Worm (Caenorhabditis elegans) whole organism, early embryonic: Measurements from ENCODE around the gene col-169.

Experiments used
- B0310.2 ChIP-seq: sonication (generic microtip); optimal IDR thresholded peaks from 2 replicates; lab custom pipeline; 2016; ENCODE audit warnings: mild to moderate bottlenecking, missing genetic modification characterization, missing compliant biosample characterization
- F13C5.2 ChIP-seq: sonication (generic microtip); optimal IDR thresholded peaks from 2 replicates; lab custom pipeline; 2017; ENCODE audit warnings: mild to moderate bottlenecking, missing genetic modification characterization, inconsistent platforms, missing compliant biosample characterization
- aly-1 ChIP-seq: sonication (generic microtip); optimal IDR thresholded peaks from 2 replicates; lab custom pipeline; 2016; ENCODE audit warnings: missing genetic modification characterization, missing compliant biosample characterization
- ama-1 ChIP-seq: fragments of 150-350 bp; optimal IDR thresholded peaks from 2 replicates; lab custom pipeline; 2014
- ceh-13 ChIP-seq: fragments of 200-800 bp; sonication (Bioruptor generic); optimal IDR thresholded peaks from 2 replicates; lab custom pipeline; 2018; ENCODE audit warnings: mild to moderate bottlenecking, missing genetic modification characterization, missing compliant biosample characterization
- ceh-36 ChIP-seq: sonication (generic microtip); optimal IDR thresholded peaks from 2 replicates; lab custom pipeline; 2016; ENCODE audit warnings: missing genetic modification characterization, inconsistent platforms, missing compliant biosample characterization
- ets-7 ChIP-seq: sonication (generic microtip); optimal IDR thresholded peaks from 2 replicates; lab custom pipeline; 2016; ENCODE audit warnings: missing genotype, missing genetic modification characterization, missing compliant biosample characterization
- flt-1 ChIP-seq: fragments of 200-800 bp; sonication (Bioruptor generic); IDR thresholded peaks from 2 replicates; pipeline ENCODE4 v1.3.6; 2022; ENCODE audit warnings: missing genetic modification characterization, missing compliant biosample characterization
- hmbx-1 ChIP-seq: sonication (generic microtip); optimal IDR thresholded peaks from 2 replicates; lab custom pipeline; 2016; ENCODE audit warnings: mild to moderate bottlenecking, missing genetic modification characterization, missing compliant biosample characterization
- hmg-4 ChIP-seq: fragments of 200-800 bp; sonication (Bioruptor generic); optimal IDR thresholded peaks from 2 replicates; lab custom pipeline; 2018; ENCODE audit warnings: mild to moderate bottlenecking, missing genetic modification characterization, missing compliant biosample characterization
- hnd-1 ChIP-seq: sonication (generic microtip); optimal IDR thresholded peaks from 2 replicates; lab custom pipeline; 2016; ENCODE audit warnings: missing genetic modification characterization, missing compliant biosample characterization
- pes-1 ChIP-seq: fragments of 200-800 bp; sonication (Bioruptor generic); IDR thresholded peaks from 2 replicates; pipeline ENCODE4 v1.3.6; 2022; ENCODE audit warnings: missing genetic modification reagents, missing genetic modification characterization, missing compliant biosample characterization
- scrt-1 ChIP-seq: fragments of 200-800 bp; sonication (Bioruptor generic); IDR thresholded peaks from 2 replicates; pipeline ENCODE4 v1.3.6; 2022; ENCODE audit warnings: missing genetic modification characterization, missing compliant biosample characterization
- sea-1 ChIP-seq: fragments of 200-800 bp; sonication (Bioruptor generic); conservative IDR thresholded peaks from 2 replicates; pipeline ENCODE4 v1.3.6; 2022; ENCODE audit warnings: missing genetic modification characterization, missing compliant biosample characterization
- tbx-11 ChIP-seq: fragments of 200-800 bp; sonication (Bioruptor generic); IDR thresholded peaks from 2 replicates; pipeline ENCODE4 v1.3.6; 2022; ENCODE audit warnings: missing genetic modification characterization, missing compliant biosample characterization
- tbx-37 ChIP-seq: fragments of 200-800 bp; sonication (Bioruptor generic); conservative IDR thresholded peaks from 2 replicates; pipeline ENCODE4 v1.3.6; 2022; ENCODE audit warnings: missing genetic modification reagents, missing genetic modification characterization, missing compliant biosample characterization
- tra-4 ChIP-seq: sonication (generic microtip); optimal IDR thresholded peaks from 2 replicates; lab custom pipeline; 2017; ENCODE audit warnings: missing genetic modification characterization, missing compliant biosample characterization

Gene col-169

ce11 chrX:6355030-6355635 is 26.2 kb downstream of the col-169 start, which contains the start of gene C03B1.5:
Gene C03B1.5, plus strand, starts transcription at chrX:6355585.
- TF ChIP-seq flt-1 (GFP tag; lab: Robert Waterston, UW) (no peak), tbx-37 (GFP tag; lab: Robert Waterston, UW) (no peak), scrt-1 (GFP tag; lab: Robert Waterston, UW) (no peak), aly-1 (tag; lab: Kevin White, UChicago) (no peak), ceh-13 (GFP tag; lab: Kevin White, UChicago) (no peak), tbx-11 (GFP tag; lab: Robert Waterston, UW) (no peak), tra-4 (no peak), ama-1 (no peak), F13C5.2 (tag; lab: Kevin White, UChicago) (no peak), sea-1 (no peak), pes-1 (no peak)

- TF ChIP-seq ama-1 (no peak), flt-1 (GFP tag; lab: Robert Waterston, UW) (no peak), scrt-1 (GFP tag; lab: Robert Waterston, UW) (no peak), tbx-37 (GFP tag; lab: Robert Waterston, UW) (no peak), ets-7 (tag; lab: Kevin White, UChicago) (no peak), pes-1 (no peak), ceh-36 (tag; lab: Kevin White, UChicago) (no peak), tbx-11 (GFP tag; lab: Robert Waterston, UW) (no peak), hnd-1 (tag; lab: Kevin White, UChicago) (no peak), F13C5.2 (tag; lab: Kevin White, UChicago) (no peak), sea-1 (no peak), ceh-13 (GFP tag; lab: Kevin White, UChicago) (no peak), tra-4 (no peak), aly-1 (tag; lab: Kevin White, UChicago) (no peak), B0310.2 (no peak), hmg-4 (no peak), hmbx-1 (tag; lab: Kevin White, UChicago) (no peak)
These were observed 28.8 kb downstream of the col-169 start, which contains the start of gene C03B1.10 for ce11 chrX:6357772-6358171. Gene C03B1.10, minus strand, starts transcription at chrX:6357872.

- TF ChIP-seq tra-4 (no peak), hmbx-1 (tag; lab: Kevin White, UChicago) (no peak), pes-1 (no peak), hnd-1 (tag; lab: Kevin White, UChicago) (no peak), ama-1 (no peak), B0310.2 (no peak), aly-1 (tag; lab: Kevin White, UChicago) (no peak), tbx-37 (GFP tag; lab: Robert Waterston, UW) (no peak), scrt-1 (GFP tag; lab: Robert Waterston, UW) (no peak), ceh-36 (tag; lab: Kevin White, UChicago) (no peak), tbx-11 (GFP tag; lab: Robert Waterston, UW) (no peak)
These were observed 31.1 kb downstream of the col-169 start for ce11 chrX:6360077-6360476.

- no peak for TF ChIP-seq B0310.2
- no peak for TF ChIP-seq pes-1
- TF ChIP-seq scrt-1 (GFP tag; lab: Robert Waterston, UW), result no peak
- TF ChIP-seq hmbx-1 (tag; lab: Kevin White, UChicago), result no peak
- TF ChIP-seq tbx-37 (GFP tag; lab: Robert Waterston, UW), result no peak
- TF ChIP-seq tbx-11 (GFP tag; lab: Robert Waterston, UW), result no peak
- TF ChIP-seq ets-7 (tag; lab: Kevin White, UChicago), result no peak
- TF ChIP-seq tra-4, result no peak
- no peak for TF ChIP-seq sea-1
- no peak for TF ChIP-seq F13C5.2 (tag; lab: Kevin White, UChicago)
- TF ChIP-seq hmg-4, result no peak
These were observed 31.7 kb downstream of the col-169 start, which contains the start of gene C03B1.14 for ce11 chrX:6360658-6361057. Gene C03B1.14, minus strand, starts transcription at chrX:6360758.

- TF ChIP-seq hmg-4, result no peak
- no peak for TF ChIP-seq pes-1
- no peak for TF ChIP-seq ceh-36 (tag; lab: Kevin White, UChicago)
- no peak for TF ChIP-seq tra-4
- no peak for TF ChIP-seq sea-1
- TF ChIP-seq tbx-37 (GFP tag; lab: Robert Waterston, UW), result no peak
- TF ChIP-seq ceh-13 (GFP tag; lab: Kevin White, UChicago), result no peak
- no peak for TF ChIP-seq tbx-11 (GFP tag; lab: Robert Waterston, UW)
- TF ChIP-seq aly-1 (tag; lab: Kevin White, UChicago), result no peak
- no peak for TF ChIP-seq flt-1 (GFP tag; lab: Robert Waterston, UW)
- TF ChIP-seq scrt-1 (GFP tag; lab: Robert Waterston, UW), result no peak
- TF ChIP-seq B0310.2, result no peak
- no peak for TF ChIP-seq ets-7 (tag; lab: Kevin White, UChicago)
- no peak for TF ChIP-seq ama-1
- no peak for TF ChIP-seq F13C5.2 (tag; lab: Kevin White, UChicago)
- no peak for TF ChIP-seq hmbx-1 (tag; lab: Kevin White, UChicago)
- no peak for TF ChIP-seq hnd-1 (tag; lab: Kevin White, UChicago)
These were observed 35.2 kb downstream of the col-169 start, which contains the start of gene C03B1.4 for ce11 chrX:6364196-6364595. Gene C03B1.4, plus strand, starts transcription at chrX:6364496.

ce11 chrX:6365715-6366114 is 36.8 kb downstream of the col-169 start, which contains the start of gene C03B1.3:
Gene C03B1.3, plus strand, starts transcription at chrX:6366015.
- TF ChIP-seq ceh-36 (tag; lab: Kevin White, UChicago) (no peak), aly-1 (tag; lab: Kevin White, UChicago) (no peak), tra-4 (no peak), ceh-13 (GFP tag; lab: Kevin White, UChicago) (no peak), B0310.2 (no peak), hmg-4 (no peak), flt-1 (GFP tag; lab: Robert Waterston, UW) (no peak), F13C5.2 (tag; lab: Kevin White, UChicago) (no peak), pes-1 (no peak), ama-1 (no peak), tbx-37 (GFP tag; lab: Robert Waterston, UW) (no peak), hmbx-1 (tag; lab: Kevin White, UChicago) (no peak), tbx-11 (GFP tag; lab: Robert Waterston, UW) (no peak)

- TF ChIP-seq tbx-11 (GFP tag; lab: Robert Waterston, UW), result no peak
- TF ChIP-seq hmg-4, result no peak
- no peak for TF ChIP-seq tbx-37 (GFP tag; lab: Robert Waterston, UW)
- TF ChIP-seq scrt-1 (GFP tag; lab: Robert Waterston, UW), result no peak
- TF ChIP-seq pes-1, result no peak
- TF ChIP-seq hmbx-1 (tag; lab: Kevin White, UChicago), result no peak
- TF ChIP-seq sea-1, result no peak
- no peak for TF ChIP-seq tra-4
- no peak for TF ChIP-seq ama-1
- TF ChIP-seq F13C5.2 (tag; lab: Kevin White, UChicago), result no peak
- no peak for TF ChIP-seq ceh-36 (tag; lab: Kevin White, UChicago)
- no peak for TF ChIP-seq hnd-1 (tag; lab: Kevin White, UChicago)
- no peak for TF ChIP-seq ceh-13 (GFP tag; lab: Kevin White, UChicago)
- no peak for TF ChIP-seq flt-1 (GFP tag; lab: Robert Waterston, UW)
- TF ChIP-seq aly-1 (tag; lab: Kevin White, UChicago), result no peak
- TF ChIP-seq B0310.2, result no peak
- no peak for TF ChIP-seq ets-7 (tag; lab: Kevin White, UChicago)
These were observed 40.8 kb downstream of the col-169 start, which contains the start of gene C03B1.2 for ce11 chrX:6369717-6370116. Gene C03B1.2, plus strand, starts transcription at chrX:6370017.
